Fruit fly (Drosophila melanogaster) whole organism, wandering third instar larva: Measurements from ENCODE around the gene Osi16.

Experiments used
- CG9705 ChIP-seq: fragments of 200-800 bp; sonication (Bioruptor generic); optimal IDR thresholded peaks from 2 replicates; lab custom pipeline; 2018; ENCODE audit warnings: missing biosample characterization, mild to moderate bottlenecking, missing genetic modification characterization
- dmrt93B ChIP-seq: fragments of 200-800 bp; sonication (Bioruptor generic); optimal IDR thresholded peaks from 2 replicates; lab custom pipeline; 2018; ENCODE audit warnings: missing biosample characterization, mild to moderate bottlenecking, missing genetic modification characterization
- pan ChIP-seq: fragments of >200 bp; optimal IDR thresholded peaks from 2 replicates; lab custom pipeline; 2017

- TF ChIP-seq CG9705, result no peak
- no peak for TF ChIP-seq pan (lab: Kevin White, UChicago)
- TF ChIP-seq dmrt93B (GFP tag; lab: Kevin White, UChicago), result no peak
Observed at dm6 chr3R:6294046-6294445, 11.0 kb upstream of the Osi16 start.
